Worm (Caenorhabditis elegans) whole organism, L3 larva: ENCODE measurements around the gene F36D3.8.

Source experiments
- elt-3 ChIP-seq, 3 experiments: fragments of 150-350 bp in 1 of 3; sonication (generic microtip) in 2 of 3; optimal IDR thresholded peaks; 2 replicates in 2 of 3; 4 replicates in 1 of 3; lab custom pipeline; 2014 to 2017; ENCODE audit warnings: missing biosample characterization in 3 of 3, missing genetic modification characterization in 3 of 3
- snpc-4 ChIP-seq: fragments of 150-350 bp; optimal IDR thresholded peaks from 2 replicates; lab custom pipeline; 2014; ENCODE audit warnings: missing biosample characterization, missing genetic modification characterization

ce11 chrV:16535172-16535571 lies 8.2 kb downstream of the F36D3.8 start, which contains the start of gene Y32B12B.8:
- TF ChIP-seq snpc-4 (tag; lab: Kevin White, UChicago) (no peak), elt-3 (tag; optimal IDR thresholded peaks at IDR 0.05; lab: Kevin White, UChicago) (no peak)
